Worm (Caenorhabditis elegans): ENCODE measurements around the gene Y16E11A.4.

ce11 chrII:2013856-2014255 is 26.8 kb downstream of the Y16E11A.4 start:
- TF ChIP-seq unc-30 (tag; optimal IDR thresholded peaks at IDR 0.05), result no peak
- no peak for TF ChIP-seq alr-1 (tag; optimal IDR thresholded peaks at IDR 0.05; ENCODE audit: borderline replicate concordance)

Measured in whole organism, L1 larva.